Fruit fly (Drosophila melanogaster) S2 (cell line): ENCODE data around the gene CG6142.

ENCODE experiments used
- CG8478 ChIP-seq: fragments of >200 bp; optimal IDR thresholded peaks from 2 replicates; lab custom pipeline; 2018
- CTCF ChIP-seq, 2 experiments: fragments of >200 bp; optimal IDR thresholded peaks; 2 replicates each; lab custom pipeline; 2018

- TF ChIP-seq CG8478 (lab: Kevin White, UChicago) = no peak
- TF ChIP-seq CTCF (optimal IDR thresholded peaks at IDR 0.05; lab: Kevin White, UChicago) = no peak
Measured at dm6 chr3R:26106595-26107152, 26.3 kb upstream of the CG6142 start, which contains the start of gene Cipc.
